Fruit fly (Drosophila melanogaster) whole organism, embryonic: ENCODE data around the gene UQCR-C2.
A peak's percentile ranks its signal among the peaks of the same experiment; 100 is the strongest.

ENCODE experiments used
- Ada2b ChIP-seq: fragments of 200-800 bp; sonication (Bioruptor generic); IDR thresholded peaks from 2 replicates; pipeline ENCODE4 v1.3.6; 2022; ENCODE audit warnings: missing biosample characterization, missing genetic modification characterization
- Atf3 ChIP-seq: fragments of 200-800 bp; sonication (Bioruptor generic); optimal IDR thresholded peaks from 3 replicates; lab custom pipeline; 2016; ENCODE audit warnings: missing biosample characterization, missing genetic modification characterization
- Atf6 ChIP-seq: fragments of 200-800 bp; sonication (Bioruptor generic); IDR thresholded peaks from 2 replicates; pipeline ENCODE4 v1.3.6; 2022; ENCODE audit warnings: missing biosample characterization, missing genetic modification characterization
- Awh ChIP-seq: fragments of 200-800 bp; sonication (Bioruptor generic); IDR thresholded peaks from 2 replicates; pipeline ENCODE4, ENCODE4 v1.3.6; 2022; ENCODE audit warnings: missing biosample characterization, missing genetic modification characterization
- B-H1 ChIP-seq: fragments of 200-800 bp; sonication (Bioruptor generic); IDR thresholded peaks from 3 replicates; pipeline ENCODE4 v1.3.6; 2022; ENCODE audit warnings: missing biosample characterization, missing genetic modification characterization
- Blimp-1 ChIP-seq: fragments of 200-800 bp; sonication (Bioruptor generic); optimal IDR thresholded peaks from 3 replicates; lab custom pipeline; 2018; ENCODE audit warnings: missing biosample characterization, missing genetic modification characterization, mild to moderate bottlenecking, moderate library complexity, missing genetic modification reagents
- CG10543 ChIP-seq: fragments of 200-800 bp; sonication (Bioruptor generic); optimal IDR thresholded peaks from 3 replicates; lab custom pipeline; 2017; ENCODE audit warnings: missing biosample characterization, mild to moderate bottlenecking, missing genetic modification characterization, moderate library complexity
- CG10979 ChIP-seq: fragments of 200-800 bp; sonication (Bioruptor generic); optimal IDR thresholded peaks from 2 replicates; lab custom pipeline; 2018; ENCODE audit warnings: missing biosample characterization, mild to moderate bottlenecking, missing genetic modification characterization, moderate library complexity
- CG11504 ChIP-seq: fragments of 200-800 bp; sonication (Bioruptor generic); optimal IDR thresholded peaks from 3 replicates; lab custom pipeline; 2019; ENCODE audit warnings: missing biosample characterization, mild to moderate bottlenecking, missing genetic modification characterization, moderate library complexity
- CG12299 ChIP-seq: fragments of 200-800 bp; sonication (Bioruptor generic); optimal IDR thresholded peaks from 2 replicates; lab custom pipeline; 2018; ENCODE audit warnings: missing biosample characterization, mild to moderate bottlenecking, missing genetic modification characterization
- CG12391 ChIP-seq: fragments of 200-800 bp; sonication (Bioruptor generic); optimal IDR thresholded peaks from 3 replicates; lab custom pipeline; 2018; ENCODE audit warnings: missing biosample characterization, mild to moderate bottlenecking, missing genetic modification characterization, moderate library complexity
- CG12769 ChIP-seq: fragments of 200-800 bp; sonication (Bioruptor generic); optimal IDR thresholded peaks from 2 replicates; lab custom pipeline; 2019; ENCODE audit warnings: missing biosample characterization, mild to moderate bottlenecking, missing genetic modification characterization, moderate library complexity
- CG2199 ChIP-seq: fragments of 200-800 bp; sonication (Bioruptor generic); IDR thresholded peaks from 3 replicates; pipeline ENCODE4 v1.3.6; 2022; ENCODE audit warnings: missing biosample characterization, missing genetic modification characterization
- CG3065 ChIP-seq: fragments of 200-800 bp; sonication (Bioruptor generic); optimal IDR thresholded peaks from 2 replicates; lab custom pipeline; 2016; ENCODE audit warnings: missing biosample characterization, missing genetic modification characterization
- CG31441 ChIP-seq: fragments of 200-800 bp; sonication (Bioruptor generic); IDR thresholded peaks from 2 replicates; pipeline ENCODE4 v1.3.6; 2022; ENCODE audit warnings: missing biosample characterization, missing genetic modification characterization
- CG4328 ChIP-seq: fragments of 200-800 bp; sonication (Bioruptor generic); optimal IDR thresholded peaks from 3 replicates; lab custom pipeline; 2017; ENCODE audit warnings: missing biosample characterization, missing genetic modification reagents, missing genetic modification characterization
- CG4360 ChIP-seq: fragments of 200-800 bp; sonication (Bioruptor generic); IDR thresholded peaks from 2 replicates; pipeline ENCODE4 v1.3.6; 2022; ENCODE audit warnings: missing biosample characterization, missing genetic modification characterization
- CG9727 ChIP-seq: fragments of 200-800 bp; sonication (Bioruptor generic); optimal IDR thresholded peaks from 3 replicates; lab custom pipeline; 2017; ENCODE audit warnings: missing biosample characterization, mild to moderate bottlenecking, missing genetic modification characterization
- Deaf1 ChIP-seq: fragments of 200-800 bp; optimal IDR thresholded peaks from 3 replicates; lab custom pipeline; 2019; ENCODE audit warnings: missing biosample characterization, mild to moderate bottlenecking, missing genetic modification characterization, moderate library complexity
- Dek ChIP-seq: fragments of 200-800 bp; sonication (Bioruptor generic); optimal IDR thresholded peaks from 3 replicates; lab custom pipeline; 2019; ENCODE audit warnings: missing biosample characterization, mild to moderate bottlenecking, missing genetic modification characterization, moderate library complexity
- Ets97D ChIP-seq: fragments of 200-800 bp; sonication (Bioruptor generic); optimal IDR thresholded peaks from 3 replicates; lab custom pipeline; 2016; ENCODE audit warnings: missing biosample characterization, missing genetic modification characterization
- H2.0 ChIP-seq: fragments of 200-800 bp; sonication (Bioruptor generic); IDR thresholded peaks from 2 replicates; pipeline ENCODE4 v1.3.6; 2022; ENCODE audit warnings: missing biosample characterization, missing genetic modification characterization
- Hr51 ChIP-seq, 2 experiments: fragments of 200-800 bp; sonication (Bioruptor generic); optimal IDR thresholded peaks; 2 replicates in 1 of 2; 3 replicates in 1 of 2; lab custom pipeline; 2016 to 2018; ENCODE audit warnings: missing biosample characterization in 2 of 2, missing genetic modification characterization in 2 of 2, mild to moderate bottlenecking in 1 of 2, moderate library complexity in 1 of 2
- MTF-1 ChIP-seq: fragments of 200-800 bp; sonication (Bioruptor generic); optimal IDR thresholded peaks from 2 replicates; lab custom pipeline; 2018; ENCODE audit warnings: missing biosample characterization, mild to moderate bottlenecking, missing genetic modification characterization, borderline replicate concordance
- Med ChIP-seq: fragments of 200-800 bp; sonication (Bioruptor generic); peaks from one replicate; lab custom pipeline; 2016; ENCODE audit warnings: missing biosample characterization, missing genetic modification characterization, mild to moderate bottlenecking, inconsistent platforms, moderate library complexity
- Ptx1 ChIP-seq: fragments of 200-800 bp; sonication (Bioruptor generic); IDR thresholded peaks from 2 replicates; pipeline ENCODE4 v1.3.6; 2022; ENCODE audit warnings: missing biosample characterization, missing genetic modification characterization
- Sox102F ChIP-seq: fragments of 200-800 bp; sonication (Bioruptor generic); optimal IDR thresholded peaks from 2 replicates; lab custom pipeline; 2018; ENCODE audit warnings: missing biosample characterization, mild to moderate bottlenecking, missing genetic modification characterization, moderate library complexity
- Trl ChIP-seq, 3 experiments: fragments of >200 bp in 2 of 3; fragments of 200-800 bp in 1 of 3; sonication (Bioruptor generic) in 1 of 3; optimal IDR thresholded peaks; 2 replicates in 1 of 3; 3 replicates in 2 of 3; lab custom pipeline; 2016 to 2017; ENCODE audit warnings: missing biosample characterization in 1 of 3, missing genetic modification characterization in 1 of 3
- Usf ChIP-seq: fragments of 200-800 bp; sonication (Bioruptor generic); optimal IDR thresholded peaks from 2 replicates; lab custom pipeline; 2017; ENCODE audit warnings: missing genotype, missing biosample characterization, missing genetic modification characterization
- ci ChIP-seq: fragments of 200-800 bp; sonication (Bioruptor generic); IDR thresholded peaks from 3 replicates; pipeline ENCODE4 v1.3.6; 2022; ENCODE audit warnings: missing biosample characterization, missing genetic modification characterization
- croc ChIP-seq: fragments of 200-800 bp; sonication (Bioruptor generic); conservative IDR thresholded peaks from 3 replicates; pipeline ENCODE4 v1.3.6; 2022; ENCODE audit warnings: missing biosample characterization, missing genetic modification characterization
- dmrt11E ChIP-seq: fragments of 200-800 bp; sonication (Bioruptor generic); optimal IDR thresholded peaks from 3 replicates; lab custom pipeline; 2018; ENCODE audit warnings: missing biosample characterization, mild to moderate bottlenecking, missing genetic modification characterization, moderate library complexity
- ham ChIP-seq: fragments of 200-800 bp; sonication (Bioruptor generic); IDR thresholded peaks from 2 replicates; pipeline ENCODE4 v1.3.6; 2022; ENCODE audit warnings: missing biosample characterization, missing genetic modification characterization
- hkb ChIP-seq, 2 experiments: fragments of 200-800 bp in 1 of 2; fragments of >200 bp in 1 of 2; sonication (Bioruptor generic) in 1 of 2; IDR thresholded peaks in 1 of 2; optimal IDR thresholded peaks in 1 of 2; 2 replicates each; pipeline versions ENCODE4 v1.3.6 to Lab custom; 2017 to 2022; ENCODE audit warnings: missing biosample characterization in 1 of 2, missing genetic modification characterization in 1 of 2
- lola ChIP-seq, 3 experiments: fragments of >200 bp in 2 of 3; fragments of 200-800 bp in 1 of 3; sonication (Bioruptor generic) in 1 of 3; optimal IDR thresholded peaks; 2 replicates each; lab custom pipeline; 2017 to 2019; ENCODE audit warnings: missing biosample characterization in 3 of 3, missing genetic modification characterization in 3 of 3, mild to moderate bottlenecking in 1 of 3, moderate library complexity in 1 of 3
- mirr ChIP-seq: fragments of 200-800 bp; sonication (Bioruptor generic); optimal IDR thresholded peaks from 3 replicates; lab custom pipeline; 2018; ENCODE audit warnings: missing biosample characterization, mild to moderate bottlenecking, missing genetic modification characterization
- nau ChIP-seq: fragments of 200-800 bp; sonication (Bioruptor generic); optimal IDR thresholded peaks from 3 replicates; lab custom pipeline; 2017; ENCODE audit warnings: missing biosample characterization, mild to moderate bottlenecking, missing genetic modification characterization, missing genetic modification reagents
- nmo ChIP-seq: fragments of 200-800 bp; sonication (Bioruptor generic); optimal IDR thresholded peaks from 2 replicates; lab custom pipeline; 2018; ENCODE audit warnings: missing biosample characterization, mild to moderate bottlenecking, missing genetic modification characterization, moderate library complexity
- phol ChIP-seq: fragments of 200-800 bp; sonication (Bioruptor generic); optimal IDR thresholded peaks from 3 replicates; lab custom pipeline; 2018; ENCODE audit warnings: missing biosample characterization, mild to moderate bottlenecking, missing genetic modification characterization, moderate library complexity
- row ChIP-seq: fragments of 200-800 bp; sonication (Bioruptor generic); IDR thresholded peaks from 3 replicates; pipeline ENCODE4 v1.3.6; 2022; ENCODE audit warnings: missing biosample characterization, missing genetic modification characterization
- tgo ChIP-seq: fragments of 200-800 bp; sonication (Bioruptor generic); IDR thresholded peaks from 3 replicates; pipeline ENCODE4 v1.3.6; 2022; ENCODE audit warnings: missing biosample characterization, missing genetic modification characterization
- z ChIP-seq: fragments of 200-800 bp; sonication (Bioruptor generic); IDR thresholded peaks from 3 replicates; pipeline ENCODE4 v1.3.6; 2022; ENCODE audit warnings: missing biosample characterization, missing genetic modification characterization
- zen ChIP-seq: fragments of 200-800 bp; sonication (Bioruptor generic); optimal IDR thresholded peaks from 3 replicates; lab custom pipeline; 2018; ENCODE audit warnings: missing biosample characterization, mild to moderate bottlenecking, missing genetic modification characterization, moderate library complexity

The UQCR-C2 gene

dm6 chr3L:16566093-16566492 lies 17.8 kb upstream of the UQCR-C2 start (continued):
- TF ChIP-seq MTF-1 (GFP tag; lab: Kevin White, UChicago) (no peak), lola (GFP tag; optimal IDR thresholded peaks at IDR 0.05; lab: Kevin White, UChicago) (peak in 1 of 3 experiments; percentile 21), CG12391 (tag; lab: Kevin White, UChicago) (peak; percentile 29), row (GFP tag; lab: Robert Waterston, UW) (peak; percentile 49), croc (GFP tag; lab: Robert Waterston, UW) (no peak), Atf3 (no peak), CG31441 (GFP tag; lab: Robert Waterston, UW) (0 out of 2 replicates have a peak, but pooled peaks have one; percentile 32), Awh (GFP tag; lab: Robert Waterston, UW) (no peak), Sox102F (GFP tag; lab: Kevin White, UChicago) (peak; percentile 42), dmrt11E (tag; lab: Kevin White, UChicago) (peak; percentile 34), Usf (no peak), zen (tag; lab: Kevin White, UChicago) (peak; percentile 51), CG3065 (GFP tag; lab: Kevin White, UChicago) (no peak), CG4328 (GFP tag; lab: Kevin White, UChicago) (no peak), mirr (no peak), CG12769 (tag; lab: Kevin White, UChicago) (no peak), CG10543 (no peak), Dek (tag; lab: Kevin White, UChicago) (no peak), nau (GFP tag; lab: Kevin White, UChicago) (no peak), Trl (optimal IDR thresholded peaks at IDR 0.05; lab: Kevin White, UChicago) (no peak), Trl (GFP tag; optimal IDR thresholded peaks at IDR 0.05; lab: Kevin White, UChicago) (no peak), tgo (GFP tag; lab: Robert Waterston, UW) (peak; percentile 27; the same call in 1 of the 3 replicates), z (no peak), Hr51 (GFP tag; optimal IDR thresholded peaks at IDR 0.05; lab: Kevin White, UChicago) (peak in 1 of 2 experiments; percentile 32), Ada2b (GFP tag; lab: Robert Waterston, UW) (0 out of 2 replicates have a peak, but pooled peaks have one; percentile 15), CG4360 (GFP tag; lab: Robert Waterston, UW) (no peak), ham (GFP tag; lab: Robert Waterston, UW) (no peak), phol (tag; lab: Kevin White, UChicago) (peak; percentile 30), Ptx1 (GFP tag; lab: Robert Waterston, UW) (peak; percentile 23; the same call in 1 of the 2 replicates), CG11504 (tag; lab: Kevin White, UChicago) (peak; percentile 39), B-H1 (GFP tag; lab: Robert Waterston, UW) (no peak), Med (GFP tag; lab: Kevin White, UChicago) (peak; percentile 70), H2.0 (0 out of 2 replicates have a peak, but pooled peaks have one; percentile 11), Deaf1 (tag; lab: Kevin White, UChicago) (no peak), CG9727 (GFP tag; lab: Kevin White, UChicago) (peak; percentile 11), CG12299 (tag; lab: Kevin White, UChicago) (no peak), ci (GFP tag; lab: Robert Waterston, UW) (peak; percentile 31; the same call in 1 of the 3 replicates), Blimp-1 (peak; percentile 19), Ets97D (GFP tag; lab: Kevin White, UChicago) (no peak), CG2199 (GFP tag; lab: Robert Waterston, UW) (no peak), hkb (optimal IDR thresholded peaks at IDR 0.05; lab: Kevin White, UChicago) (no peak), hkb (GFP tag; IDR thresholded peaks at IDR 0.05; lab: Robert Waterston, UW) (peak; percentile 49; the same call in 1 of the 2 replicates), Atf6 (GFP tag; lab: Robert Waterston, UW) (peak; percentile 25; the same call in 1 of the 2 replicates), nmo (peak; percentile 13), CG10979 (peak; percentile 43)
